Worm (Caenorhabditis elegans): ENCODE results near the gene sna-2.

Gene sna-2

ce11 chrIV:9777535-9777934 is at the start of gene sna-2:
sna-2 (minus strand) TSS chrIV:9777634.
- TF ChIP-seq daf-19 (GFP tag; conservative IDR thresholded peaks at IDR 0.05) (no peak), dpl-1 (GFP tag; optimal IDR thresholded peaks at IDR 0.05) (peak; percentile 92), Y5F2A.4 (GFP tag; optimal IDR thresholded peaks at IDR 0.05) (no peak), mdl-1 (tag; optimal IDR thresholded peaks at IDR 0.05) (no peak), tag-97 (GFP tag; IDR thresholded peaks at IDR 0.05) (no peak), hif-1 (tag; optimal IDR thresholded peaks at IDR 0.05) (peak in 1 of 2 experiments; percentile 57), mes-2 (tag; optimal IDR thresholded peaks at IDR 0.05; ENCODE audit: poor library complexity, severe bottlenecking) (peak; percentile 93), nhr-6 (tag; optimal IDR thresholded peaks at IDR 0.05) (peak; percentile 44), nhr-237 (tag; optimal IDR thresholded peaks at IDR 0.05) (no peak)

- peak; percentile 8 for TF ChIP-seq mes-2 (tag; optimal IDR thresholded peaks at IDR 0.05; ENCODE audit: poor library complexity, severe bottlenecking)
- peak; percentile 71 for TF ChIP-seq dpl-1 (GFP tag; optimal IDR thresholded peaks at IDR 0.05)
- TF ChIP-seq tra-1 (GFP tag; IDR thresholded peaks at IDR 0.05), result 0 out of 2 replicates have a peak, but pooled peaks have one; percentile 53
- peak; percentile 3 for TF ChIP-seq nhr-28 (tag; optimal IDR thresholded peaks at IDR 0.05)
- TF ChIP-seq pqm-1 (tag; optimal IDR thresholded peaks at IDR 0.05), result peak; percentile 27
- peak; percentile 8 for TF ChIP-seq unc-130 (GFP tag; optimal IDR thresholded peaks at IDR 0.05)
- no peak for TF ChIP-seq nhr-102 (tag; optimal IDR thresholded peaks at IDR 0.05)
- no peak for TF ChIP-seq ceh-44 (GFP tag; IDR thresholded peaks at IDR 0.05)
- TF ChIP-seq cey-2 (tag; optimal IDR thresholded peaks at IDR 0.05; ENCODE audit: borderline replicate concordance, insufficient read depth), result no peak
- TF ChIP-seq ZK546.5 (tag; optimal IDR thresholded peaks at IDR 0.05), result no peak
- peak in 1 of 2 experiments; percentile 17 for TF ChIP-seq mdl-1 (tag; optimal IDR thresholded peaks at IDR 0.05)
- peak; percentile 95 for TF ChIP-seq lin-38 (GFP tag; IDR thresholded peaks at IDR 0.05)
- TF ChIP-seq snpc-1.2 (GFP tag; IDR thresholded peaks at IDR 0.05), result peak; percentile 80
- peak; percentile 5 for TF ChIP-seq F49E8.2 (tag; optimal IDR thresholded peaks at IDR 0.05; ENCODE audit: borderline replicate concordance)
- no peak for TF ChIP-seq dve-1 (tag; optimal IDR thresholded peaks at IDR 0.05; ENCODE audit: insufficient read depth)
These were observed 47.8 kb upstream of the sna-2 start, which contains the start of gene mtr-4 for ce11 chrIV:9825196-9825744. mtr-4 (plus strand) TSS chrIV:9825694.

ce11 chrIV:9824480-9824879 is 47.0 kb upstream of the sna-2 start, which contains the start of gene catp-6:
catp-6 (minus strand) TSS chrIV:9824580.
- no peak for TF ChIP-seq lin-39 (tag; optimal IDR thresholded peaks at IDR 0.05)
- TF ChIP-seq T20F7.1 (GFP tag; optimal IDR thresholded peaks at IDR 0.05), result no peak
- no peak for TF ChIP-seq hlh-30 (tag; optimal IDR thresholded peaks at IDR 0.05; ENCODE audit: insufficient read depth)
- TF ChIP-seq Y105C5A.15 (GFP tag; IDR thresholded peaks at IDR 0.05), result no peak
- no peak for TF ChIP-seq ctbp-1 (GFP tag; IDR thresholded peaks at IDR 0.05)
- TF ChIP-seq madf-9 (GFP tag; conservative IDR thresholded peaks at IDR 0.05), result no peak
- no peak for TF ChIP-seq mdl-1 (tag; optimal IDR thresholded peaks at IDR 0.05)
- TF ChIP-seq php-3 (GFP tag; IDR thresholded peaks at IDR 0.05), result no peak
- no peak for TF ChIP-seq daf-19 (GFP tag; conservative IDR thresholded peaks at IDR 0.05)

ce11 chrIV:9822585-9822984 is 45.2 kb upstream of the sna-2 start:
- no peak for TF ChIP-seq unc-130 (GFP tag; optimal IDR thresholded peaks at IDR 0.05)
- TF ChIP-seq lin-13 (GFP tag; optimal IDR thresholded peaks at IDR 0.05), result no peak
- TF ChIP-seq madf-5 (GFP tag; IDR thresholded peaks at IDR 0.05), result no peak
- TF ChIP-seq tra-1 (GFP tag; IDR thresholded peaks at IDR 0.05), result no peak
- peak; percentile 71 for TF ChIP-seq set-16 (GFP tag; IDR thresholded peaks at IDR 0.05)
- no peak for TF ChIP-seq T26A8.4 (GFP tag; IDR thresholded peaks at IDR 0.05)
- TF ChIP-seq ceh-44 (GFP tag; IDR thresholded peaks at IDR 0.05), result no peak
